Fruit fly (Drosophila melanogaster) whole organism, embryonic: Measurements from ENCODE around the gene Spc105R.

ENCODE experiments used
- ATbp ChIP-seq: fragments of 200-800 bp; sonication (Bioruptor generic); optimal IDR thresholded peaks from 2 replicates; lab custom pipeline; 2017; ENCODE audit warnings: missing biosample characterization, mild to moderate bottlenecking, missing genetic modification characterization, missing genetic modification reagents
- Asciz ChIP-seq: fragments of 200-800 bp; sonication (Bioruptor generic); optimal IDR thresholded peaks from 2 replicates; lab custom pipeline; 2017; ENCODE audit warnings: missing biosample characterization, mild to moderate bottlenecking, missing genetic modification characterization, missing genetic modification reagents
- Awh ChIP-seq: fragments of 200-800 bp; sonication (Bioruptor generic); IDR thresholded peaks from 2 replicates; pipeline ENCODE4, ENCODE4 v1.3.6; 2022; ENCODE audit warnings: missing biosample characterization, missing genetic modification characterization
- CG10959 ChIP-seq: fragments of 200-800 bp; sonication (Bioruptor generic); IDR thresholded peaks from 2 replicates; pipeline ENCODE4 v1.3.6; 2022; ENCODE audit warnings: missing biosample characterization, missing genetic modification characterization
- CG11398 ChIP-seq: fragments of 200-800 bp; sonication (Bioruptor generic); optimal IDR thresholded peaks from 2 replicates; lab custom pipeline; 2016; ENCODE audit warnings: missing biosample characterization, missing genetic modification characterization
- CG11695 ChIP-seq: fragments of 200-800 bp; sonication (Bioruptor generic); IDR thresholded peaks from 3 replicates; pipeline ENCODE4 v1.3.6; 2022; ENCODE audit warnings: missing biosample characterization, missing genetic modification characterization
- CG11696 ChIP-seq: fragments of 200-800 bp; sonication (Bioruptor generic); IDR thresholded peaks from 2 replicates; pipeline ENCODE4 v1.3.6; 2022; ENCODE audit warnings: missing biosample characterization, missing genetic modification characterization
- CG12769 ChIP-seq: fragments of 200-800 bp; sonication (Bioruptor generic); optimal IDR thresholded peaks from 2 replicates; lab custom pipeline; 2019; ENCODE audit warnings: missing biosample characterization, mild to moderate bottlenecking, missing genetic modification characterization, moderate library complexity
- CG15073 ChIP-seq: fragments of 200-800 bp; sonication (Bioruptor generic); optimal IDR thresholded peaks from 2 replicates; lab custom pipeline; 2016; ENCODE audit warnings: missing biosample characterization, missing genetic modification characterization
- CG17385 ChIP-seq: fragments of 200-800 bp; sonication (Bioruptor generic); optimal IDR thresholded peaks from 3 replicates; lab custom pipeline; 2018; ENCODE audit warnings: missing biosample characterization, mild to moderate bottlenecking, missing genetic modification characterization
- CG32767 ChIP-seq: fragments of 200-800 bp; sonication (Bioruptor generic); IDR thresholded peaks from 2 replicates; pipeline ENCODE4 v1.3.6; 2022; ENCODE audit warnings: missing biosample characterization, missing genetic modification characterization
- CG4820 ChIP-seq: fragments of 200-800 bp; sonication (Bioruptor generic); optimal IDR thresholded peaks from 3 replicates; lab custom pipeline; 2016; ENCODE audit warnings: missing biosample characterization, missing genetic modification characterization
- CG5953 ChIP-seq: fragments of 200-800 bp; sonication (Bioruptor generic); IDR thresholded peaks from 2 replicates; pipeline ENCODE4 v1.3.6; 2022; ENCODE audit warnings: missing biosample characterization, missing genetic modification characterization
- CG6272 ChIP-seq: fragments of 200-800 bp; sonication (Bioruptor generic); IDR thresholded peaks from 2 replicates; pipeline ENCODE4 v1.3.6; 2022; ENCODE audit warnings: missing biosample characterization, missing genetic modification characterization
- CG6654 ChIP-seq: fragments of 200-800 bp; sonication (Bioruptor generic); optimal IDR thresholded peaks from 2 replicates; lab custom pipeline; 2017; ENCODE audit warnings: missing biosample characterization, mild to moderate bottlenecking, missing genetic modification characterization
- CG6765 ChIP-seq: fragments of 200-800 bp; sonication (Bioruptor generic); optimal IDR thresholded peaks from 3 replicates; lab custom pipeline; 2017; ENCODE audit warnings: missing biosample characterization, mild to moderate bottlenecking, missing genetic modification characterization
- CG7556 ChIP-seq: fragments of 200-800 bp; sonication (Bioruptor generic); optimal IDR thresholded peaks from 2 replicates; lab custom pipeline; 2017; ENCODE audit warnings: missing biosample characterization, mild to moderate bottlenecking, missing genetic modification characterization
- CG8290 ChIP-seq, 3 experiments: fragments of 200-800 bp; sonication (Bioruptor generic); optimal IDR thresholded peaks; 2 replicates each; lab custom pipeline; 2016 to 2019; ENCODE audit warnings: missing biosample characterization in 3 of 3, missing genetic modification characterization in 3 of 3, mild to moderate bottlenecking in 2 of 3, moderate library complexity in 1 of 3
- CG9727 ChIP-seq: fragments of 200-800 bp; sonication (Bioruptor generic); optimal IDR thresholded peaks from 3 replicates; lab custom pipeline; 2017; ENCODE audit warnings: missing biosample characterization, mild to moderate bottlenecking, missing genetic modification characterization
- Chrac-16 ChIP-seq: fragments of 200-800 bp; sonication (Bioruptor generic); optimal IDR thresholded peaks from 3 replicates; lab custom pipeline; 2016; ENCODE audit warnings: missing biosample characterization, missing genetic modification characterization
- Dip3 ChIP-seq: fragments of 200-800 bp; sonication (Bioruptor generic); optimal IDR thresholded peaks from 3 replicates; lab custom pipeline; 2016; ENCODE audit warnings: missing biosample characterization, missing genetic modification characterization
- Gug ChIP-seq: fragments of 200-800 bp; sonication (Bioruptor generic); IDR thresholded peaks from 4 replicates; pipeline ENCODE4 v1.3.6; 2022; ENCODE audit warnings: missing biosample characterization, missing genetic modification characterization
- HLH3B ChIP-seq: fragments of 200-800 bp; sonication (Bioruptor generic); IDR thresholded peaks from 2 replicates; pipeline ENCODE4 v1.3.6; 2022; ENCODE audit warnings: missing biosample characterization, missing genetic modification characterization
- Oaz ChIP-seq: fragments of 200-800 bp; sonication (Bioruptor generic); IDR thresholded peaks from 2 replicates; pipeline ENCODE4 v1.3.6; 2022; ENCODE audit warnings: missing biosample characterization, missing genetic modification characterization
- PHDP ChIP-seq: fragments of 200-800 bp; sonication (Bioruptor generic); optimal IDR thresholded peaks from 3 replicates; lab custom pipeline; 2018; ENCODE audit warnings: missing biosample characterization, mild to moderate bottlenecking, missing genetic modification characterization, moderate library complexity
- Sin3A ChIP-seq: fragments of >200 bp; optimal IDR thresholded peaks from 2 replicates; lab custom pipeline; 2018
- Sox100B ChIP-seq: fragments of 200-800 bp; sonication (Bioruptor generic); optimal IDR thresholded peaks from 3 replicates; lab custom pipeline; 2018; ENCODE audit warnings: missing biosample characterization, mild to moderate bottlenecking, missing genetic modification characterization
- Taf1 ChIP-seq: fragments of 200-800 bp; sonication (Bioruptor generic); IDR thresholded peaks from 2 replicates; pipeline ENCODE4 v1.3.6; 2022; ENCODE audit warnings: missing biosample characterization, missing genetic modification characterization
- Trl ChIP-seq, 3 experiments: fragments of >200 bp in 2 of 3; fragments of 200-800 bp in 1 of 3; sonication (Bioruptor generic) in 1 of 3; optimal IDR thresholded peaks; 2 replicates in 1 of 3; 3 replicates in 2 of 3; lab custom pipeline; 2016 to 2017; ENCODE audit warnings: missing biosample characterization in 1 of 3, missing genetic modification characterization in 1 of 3
- Xrp1 ChIP-seq: fragments of 200-800 bp; sonication (Bioruptor generic); IDR thresholded peaks from 2 replicates; pipeline ENCODE4 v1.3.6; 2022; ENCODE audit warnings: missing biosample characterization, missing genetic modification characterization
- bigmax ChIP-seq: fragments of 200-800 bp; sonication (Bioruptor generic); optimal IDR thresholded peaks from 2 replicates; lab custom pipeline; 2018; ENCODE audit warnings: missing biosample characterization, mild to moderate bottlenecking, missing genetic modification characterization
- chif ChIP-seq, 2 experiments: fragments of 200-800 bp; sonication (Bioruptor generic); optimal IDR thresholded peaks; 3 replicates each; lab custom pipeline; 2016; ENCODE audit warnings: missing biosample characterization in 2 of 2, missing genetic modification characterization in 2 of 2
- fd3F ChIP-seq: fragments of 200-800 bp; sonication (Bioruptor generic); optimal IDR thresholded peaks from 2 replicates; lab custom pipeline; 2018; ENCODE audit warnings: missing biosample characterization, mild to moderate bottlenecking, missing genetic modification characterization, moderate library complexity
- gsb-n ChIP-seq: fragments of 200-800 bp; sonication (Bioruptor generic); optimal IDR thresholded peaks from 3 replicates; lab custom pipeline; 2018; ENCODE audit warnings: missing biosample characterization, mild to moderate bottlenecking, missing genetic modification characterization
- h ChIP-seq: fragments of >200 bp; optimal IDR thresholded peaks from 2 replicates; lab custom pipeline; 2017
- her ChIP-seq: fragments of 200-800 bp; sonication (Bioruptor generic); optimal IDR thresholded peaks from 2 replicates; lab custom pipeline; 2016; ENCODE audit warnings: missing biosample characterization, missing genetic modification characterization
- kah ChIP-seq: fragments of 200-800 bp; sonication (Bioruptor generic); optimal IDR thresholded peaks from 2 replicates; lab custom pipeline; 2018; ENCODE audit warnings: missing biosample characterization, mild to moderate bottlenecking, missing genetic modification characterization
- row ChIP-seq: fragments of 200-800 bp; sonication (Bioruptor generic); IDR thresholded peaks from 3 replicates; pipeline ENCODE4 v1.3.6; 2022; ENCODE audit warnings: missing biosample characterization, missing genetic modification characterization
- sens ChIP-seq: fragments of 200-800 bp; sonication (Bioruptor generic); peaks from one replicate; lab custom pipeline; 2016; ENCODE audit warnings: missing biosample characterization, missing genetic modification characterization
- shn ChIP-seq: fragments of 200-800 bp; sonication (Bioruptor generic); optimal IDR thresholded peaks from 3 replicates; lab custom pipeline; 2016; ENCODE audit warnings: missing biosample characterization, missing genetic modification characterization
- sim ChIP-seq: fragments of 200-800 bp; sonication (Bioruptor generic); IDR thresholded peaks from 2 replicates; pipeline ENCODE4 v1.3.6; 2022; ENCODE audit warnings: missing biosample characterization, missing genetic modification characterization
- slbo ChIP-seq: fragments of 200-800 bp; sonication (Bioruptor generic); IDR thresholded peaks from 2 replicates; pipeline ENCODE4 v1.3.6; 2022; ENCODE audit warnings: missing biosample characterization, missing genetic modification characterization
- ssp ChIP-seq: fragments of 200-800 bp; sonication (Bioruptor generic); IDR thresholded peaks from 2 replicates; pipeline ENCODE4 v1.3.6; 2022; ENCODE audit warnings: missing biosample characterization, missing genetic modification characterization
- tgo ChIP-seq: fragments of 200-800 bp; sonication (Bioruptor generic); IDR thresholded peaks from 3 replicates; pipeline ENCODE4 v1.3.6; 2022; ENCODE audit warnings: missing biosample characterization, missing genetic modification characterization
- trem ChIP-seq: fragments of 200-800 bp; optimal IDR thresholded peaks from 3 replicates; lab custom pipeline; 2019; ENCODE audit warnings: missing biosample characterization, mild to moderate bottlenecking, missing genetic modification characterization, moderate library complexity
- ttk ChIP-seq: fragments of 200-800 bp; sonication (Bioruptor generic); IDR thresholded peaks from 2 replicates; pipeline ENCODE4 v2.1.2; 2022; ENCODE audit warnings: missing biosample characterization, missing genetic modification characterization
- vfl ChIP-seq: fragments of 200-800 bp; sonication (Bioruptor generic); optimal IDR thresholded peaks from 2 replicates; lab custom pipeline; 2016; ENCODE audit warnings: missing biosample characterization, missing genetic modification characterization
- vnd ChIP-seq: fragments of 200-800 bp; sonication (Bioruptor generic); IDR thresholded peaks from 3 replicates; pipeline ENCODE4 v1.3.6; 2022; ENCODE audit warnings: missing biosample characterization, missing genetic modification characterization; ENCODE audit not compliant: partially characterized antibody
- zen2 ChIP-seq: fragments of 200-800 bp; sonication (Bioruptor generic); IDR thresholded peaks from 3 replicates; pipeline ENCODE4 v1.3.6; 2022; ENCODE audit warnings: missing biosample characterization, missing genetic modification characterization; ENCODE audit not compliant: partially characterized antibody
- zf30C ChIP-seq: fragments of 200-800 bp; sonication (Bioruptor generic); optimal IDR thresholded peaks from 3 replicates; lab custom pipeline; 2018; ENCODE audit warnings: missing biosample characterization, mild to moderate bottlenecking, missing genetic modification characterization

Spc105R gene

DNA sequence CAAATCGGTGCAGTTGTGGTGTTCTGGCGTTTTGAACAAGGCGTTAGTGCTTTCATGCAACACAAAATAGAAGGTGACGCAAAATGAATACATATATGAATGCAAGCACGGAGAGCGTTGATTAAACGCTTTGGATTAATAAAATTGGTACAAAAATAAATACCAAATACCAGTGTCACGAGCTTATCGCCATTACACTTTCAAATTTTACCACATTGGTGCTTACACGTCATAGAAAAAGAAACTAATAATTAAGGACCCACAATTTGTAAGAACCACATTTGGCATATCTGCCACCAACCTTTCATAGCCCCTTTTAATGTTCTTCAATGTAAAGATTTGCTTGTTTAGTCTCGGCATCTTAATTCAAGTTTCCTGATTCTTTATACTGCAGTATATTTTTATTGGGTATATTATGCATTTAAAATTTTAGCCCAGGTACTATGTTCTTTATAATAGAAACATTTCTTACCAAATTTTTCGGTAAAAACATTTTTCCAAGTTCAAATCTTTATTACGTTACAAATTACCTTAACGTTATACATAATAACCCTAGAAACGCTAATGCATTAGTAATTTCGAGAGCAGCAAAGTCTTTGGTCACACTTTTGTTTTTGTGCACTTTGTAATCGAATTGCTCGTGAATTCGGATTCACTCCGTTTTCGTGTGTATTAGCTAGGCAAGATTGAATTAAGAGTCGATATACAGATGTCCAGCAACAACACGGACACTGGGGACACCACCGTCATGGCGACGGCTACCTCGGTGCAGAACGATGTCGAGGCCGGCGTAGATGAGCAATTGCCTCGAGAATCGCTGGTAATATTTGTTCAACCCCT, 21.8 kb upstream of the Spc105R start, which contains the start of the genes Pex16 and Pex14 (continued):
- TF ChIP-seq CG32767 (GFP tag; lab: Robert Waterston, UW) (0 out of 2 replicates have a peak, but pooled peaks have one; percentile 44), Trl (optimal IDR thresholded peaks at IDR 0.05; lab: Kevin White, UChicago) (no peak), Trl (GFP tag; optimal IDR thresholded peaks at IDR 0.05; lab: Kevin White, UChicago) (peak; percentile 78), kah (GFP tag; lab: Kevin White, UChicago) (no peak), Taf1 (peak; percentile 19; the same call in 1 of the 2 replicates), Sin3A (lab: Kevin White, UChicago) (no peak), CG17385 (GFP tag; lab: Kevin White, UChicago) (peak; percentile 30), CG15073 (GFP tag; lab: Kevin White, UChicago) (no peak), Dip3 (GFP tag; lab: Kevin White, UChicago) (peak; percentile 69), CG4820 (peak; percentile 45), ttk (GFP tag; lab: Robert Waterston, UW) (peak; percentile 73), CG9727 (peak; percentile 69), Awh (GFP tag; lab: Robert Waterston, UW) (peak; percentile 26; the same call in 1 of the 2 replicates), sim (GFP tag; lab: Robert Waterston, UW) (no peak), slbo (peak; percentile 88), CG12769 (tag; lab: Kevin White, UChicago) (no peak), CG8290 (GFP tag; optimal IDR thresholded peaks at IDR 0.05; lab: Kevin White, UChicago) (peak; percentile 14), CG8290 (tag; optimal IDR thresholded peaks at IDR 0.05; lab: Kevin White, UChicago) (peak in 1 of 2 experiments; percentile 85), ssp (peak; percentile 63), PHDP (tag; lab: Kevin White, UChicago) (peak; percentile 46), vnd (no peak), Oaz (GFP tag; lab: Robert Waterston, UW) (peak; percentile 52), zf30C (GFP tag; lab: Kevin White, UChicago) (no peak), CG7556 (GFP tag; lab: Kevin White, UChicago) (peak; percentile 51), CG11696 (GFP tag; lab: Robert Waterston, UW) (peak; percentile 48; the same call in 1 of the 2 replicates), trem (tag; lab: Kevin White, UChicago) (peak; percentile 15), Gug (GFP tag; lab: Robert Waterston, UW) (peak; percentile 82), gsb-n (tag; lab: Kevin White, UChicago) (no peak), Asciz (GFP tag; lab: Kevin White, UChicago) (no peak), row (peak; percentile 90), h (no peak), bigmax (GFP tag; lab: Kevin White, UChicago) (no peak), CG11695 (GFP tag; lab: Robert Waterston, UW) (no peak), ATbp (GFP tag; lab: Kevin White, UChicago) (no peak), sens (GFP tag; lab: Kevin White, UChicago) (peak; percentile 96), Sox100B (GFP tag; lab: Kevin White, UChicago) (no peak), fd3F (peak; percentile 59), CG11398 (GFP tag; lab: Kevin White, UChicago) (peak; percentile 38), CG6765 (no peak), Xrp1 (GFP tag; lab: Robert Waterston, UW) (peak; percentile 69), vfl (GFP tag; lab: Kevin White, UChicago) (peak; percentile 65), CG5953 (GFP tag; lab: Robert Waterston, UW) (peak; percentile 62), CG10959 (GFP tag; lab: Robert Waterston, UW) (no peak), CG6272 (GFP tag; lab: Robert Waterston, UW) (peak; percentile 54; the same call in 1 of the 2 replicates), HLH3B (GFP tag; lab: Robert Waterston, UW) (peak; percentile 70), tgo (peak; percentile 73), chif (GFP tag; optimal IDR thresholded peaks at IDR 0.05; lab: Kevin White, UChicago) (peak; percentile 48 to 84), zen2 (no peak), Chrac-16 (peak; percentile 82), shn (peak; percentile 76), CG6654 (GFP tag; lab: Kevin White, UChicago) (no peak), her (GFP tag; lab: Kevin White, UChicago) (peak; percentile 66)
